Worm (Caenorhabditis elegans) whole organism, young adult: ENCODE data around the gene T10H4.13.
"Not testable (repeated sequence)": the region's sequence is repeated elsewhere in the genome, so short reads cannot be mapped to it uniquely, and the experiment has no call there.

ENCODE experiments used
- F49E8.2 ChIP-seq: sonication (generic microtip); optimal IDR thresholded peaks from 3 replicates; lab custom pipeline; 2017; ENCODE audit warnings: missing genetic modification characterization, mild to moderate bottlenecking, missing compliant biosample characterization, antibody characterized with exemption, moderate library complexity; ENCODE audit not compliant: insufficient read depth
- ama-1 ChIP-seq, 3 experiments: fragments of 150-350 bp in 1 of 3; sonication (generic microtip) in 2 of 3; optimal IDR thresholded peaks; 2 replicates each; lab custom pipeline; 2014 to 2018; ENCODE audit warnings: missing biosample characterization in 2 of 3, missing genetic modification characterization in 2 of 3, missing genetic modification reagents in 2 of 3
- attf-5 ChIP-seq: fragments of 200-800 bp; sonication (Bioruptor generic); optimal IDR thresholded peaks from 2 replicates; lab custom pipeline; 2018; ENCODE audit warnings: mild to moderate bottlenecking, missing genetic modification characterization, missing compliant biosample characterization
- hrde-1 ChIP-seq: sonication (generic microtip); optimal IDR thresholded peaks from 2 replicates; lab custom pipeline; 2016; ENCODE audit warnings: missing genetic modification characterization, mild to moderate bottlenecking, missing compliant biosample characterization, moderate library complexity, missing genotype, missing genetic modification reagents, borderline replicate concordance
- lin-35 ChIP-seq, 3 experiments: fragments of 150-350 bp in 2 of 3; sonication (generic microtip) in 1 of 3; optimal IDR thresholded peaks; 2 replicates each; lab custom pipeline; 2014 to 2018; ENCODE audit warnings: missing biosample characterization in 3 of 3, missing genetic modification characterization in 3 of 3, missing genetic modification reagents in 3 of 3
- lir-1 ChIP-seq: fragments of 200-800 bp; sonication (Bioruptor generic); conservative IDR thresholded peaks from 2 replicates; pipeline ENCODE4 v1.3.6; 2022; ENCODE audit warnings: missing genetic modification reagents, missing genetic modification characterization, missing compliant biosample characterization
- madf-6 ChIP-seq: fragments of 200-800 bp; sonication (Bioruptor generic); IDR thresholded peaks from 2 replicates; pipeline ENCODE4 v1.3.6; 2022; ENCODE audit warnings: missing genetic modification reagents, missing genetic modification characterization, missing compliant biosample characterization
- snpc-4 ChIP-seq, 5 experiments: fragments of 150-350 bp in 1 of 5; sonication (generic microtip) in 4 of 5; optimal IDR thresholded peaks; 2 replicates each; lab custom pipeline; 2014 to 2018; ENCODE audit warnings: missing genetic modification characterization in 5 of 5, missing biosample characterization in 3 of 5, antibody characterized with exemption in 2 of 5, mild to moderate bottlenecking in 2 of 5, missing compliant biosample characterization in 2 of 5, missing genotype in 2 of 5, moderate library complexity in 2 of 5, missing genetic modification reagents in 1 of 5
- tlf-1 ChIP-seq: fragments of 200-800 bp; sonication (Bioruptor generic); optimal IDR thresholded peaks from 2 replicates; lab custom pipeline; 2018; ENCODE audit warnings: mild to moderate bottlenecking, missing genetic modification characterization, missing compliant biosample characterization
- zim-3 ChIP-seq: sonication (generic microtip); optimal IDR thresholded peaks from 2 replicates; lab custom pipeline; 2017; ENCODE audit warnings: mild to moderate bottlenecking, missing genetic modification characterization, moderate library complexity, missing compliant biosample characterization

- TF ChIP-seq zim-3 (tag; lab: Kevin White, UChicago); snpc-4 (GFP tag; optimal IDR thresholded peaks at IDR 0.05; lab: Kevin White, UChicago); snpc-4 (tag; optimal IDR thresholded peaks at IDR 0.05; lab: Kevin White, UChicago); tlf-1; F49E8.2; ama-1 (optimal IDR thresholded peaks at IDR 0.05; lab: Kevin White, UChicago); ama-1 (GFP tag; optimal IDR thresholded peaks at IDR 0.05; lab: Kevin White, UChicago); lin-35 (GFP tag; optimal IDR thresholded peaks at IDR 0.05; lab: Kevin White, UChicago); attf-5 (GFP tag; lab: Kevin White, UChicago); lir-1 (GFP tag; lab: Robert Waterston, UW); hrde-1 (tag; lab: Kevin White, UChicago); madf-6: not testable (repeated sequence)
Measured at ce11 chrV:15262336-15262735, 5.0 kb downstream of the T10H4.13 start, which contains the start of gene M01B2.10.
